Fruit fly (Drosophila melanogaster) whole organism, prepupa: ENCODE measurements around the gene CG13073.

Source experiments
- Blimp-1 ChIP-seq: fragments of 200-800 bp; sonication (Bioruptor generic); optimal IDR thresholded peaks from 3 replicates; lab custom pipeline; 2017; ENCODE audit warnings: missing biosample characterization, missing genetic modification characterization, mild to moderate bottlenecking, moderate library complexity, missing genetic modification reagents
- CG10631 ChIP-seq: fragments of 200-800 bp; sonication (Bioruptor generic); optimal IDR thresholded peaks from 2 replicates; lab custom pipeline; 2016; ENCODE audit warnings: missing biosample characterization, missing genetic modification characterization
- CG10669 ChIP-seq: fragments of 200-800 bp; sonication (Bioruptor generic); optimal IDR thresholded peaks from 3 replicates; lab custom pipeline; 2018; ENCODE audit warnings: missing biosample characterization, mild to moderate bottlenecking, missing genetic modification characterization, moderate library complexity
- CG11294 ChIP-seq: fragments of 200-800 bp; sonication (Bioruptor generic); IDR thresholded peaks from 2 replicates; pipeline ENCODE4 v1.3.6; 2022; ENCODE audit warnings: missing biosample characterization, missing genetic modification characterization
- CG11762 ChIP-seq: fragments of 200-800 bp; sonication (Bioruptor generic); optimal IDR thresholded peaks from 3 replicates; lab custom pipeline; 2016; ENCODE audit warnings: missing biosample characterization, missing genetic modification characterization; ENCODE audit not compliant: insufficient read depth
- CG1621 ChIP-seq: fragments of 200-800 bp; sonication (Bioruptor generic); optimal IDR thresholded peaks from 3 replicates; lab custom pipeline; 2018; ENCODE audit warnings: missing biosample characterization, mild to moderate bottlenecking, missing genetic modification characterization
- CG16779 ChIP-seq: fragments of 200-800 bp; sonication (Bioruptor generic); optimal IDR thresholded peaks from 3 replicates; lab custom pipeline; 2017; ENCODE audit warnings: missing biosample characterization, mild to moderate bottlenecking, missing genetic modification characterization
- CG3032 ChIP-seq: fragments of 200-800 bp; optimal IDR thresholded peaks from 2 replicates; lab custom pipeline; 2019; ENCODE audit warnings: missing biosample characterization, mild to moderate bottlenecking, missing genetic modification characterization, moderate library complexity
- CG31627 ChIP-seq: fragments of 200-800 bp; sonication (Bioruptor generic); optimal IDR thresholded peaks from 3 replicates; lab custom pipeline; 2016; ENCODE audit warnings: missing biosample characterization, missing genetic modification characterization
- CG32006 ChIP-seq: fragments of 200-800 bp; sonication (Bioruptor generic); optimal IDR thresholded peaks from 3 replicates; lab custom pipeline; 2017; ENCODE audit warnings: missing biosample characterization, mild to moderate bottlenecking, missing genetic modification characterization
- CG34406 ChIP-seq: fragments of 200-800 bp; sonication (Bioruptor generic); optimal IDR thresholded peaks from 3 replicates; lab custom pipeline; 2016; ENCODE audit warnings: missing biosample characterization, missing genetic modification characterization
- CG3919 ChIP-seq: fragments of 200-800 bp; sonication (Bioruptor generic); optimal IDR thresholded peaks from 3 replicates; lab custom pipeline; 2016; ENCODE audit warnings: missing biosample characterization, missing genetic modification characterization
- CG4318 ChIP-seq: fragments of 200-800 bp; sonication (Bioruptor generic); optimal IDR thresholded peaks from 3 replicates; lab custom pipeline; 2017; ENCODE audit warnings: missing biosample characterization, mild to moderate bottlenecking, missing genetic modification characterization
- CG6163 ChIP-seq: fragments of 200-800 bp; sonication (Bioruptor generic); IDR thresholded peaks from 3 replicates; pipeline ENCODE4 v1.3.6; 2022; ENCODE audit warnings: missing biosample characterization, missing genetic modification characterization
- CG6276 ChIP-seq: fragments of 200-800 bp; sonication (Bioruptor generic); optimal IDR thresholded peaks from 2 replicates; lab custom pipeline; 2017; ENCODE audit warnings: missing biosample characterization, mild to moderate bottlenecking, missing genetic modification characterization
- CG6792 ChIP-seq: fragments of 200-800 bp; sonication (Bioruptor generic); optimal IDR thresholded peaks from 3 replicates; lab custom pipeline; 2016; ENCODE audit warnings: missing biosample characterization, missing genetic modification characterization
- CG6808 ChIP-seq: fragments of 200-800 bp; sonication (Bioruptor generic); optimal IDR thresholded peaks from 3 replicates; lab custom pipeline; 2017; ENCODE audit warnings: missing biosample characterization, missing genetic modification characterization, mild to moderate bottlenecking, moderate library complexity, missing genetic modification reagents
- CG6854 ChIP-seq: fragments of 200-800 bp; sonication (Bioruptor generic); optimal IDR thresholded peaks from 2 replicates; lab custom pipeline; 2017; ENCODE audit warnings: missing biosample characterization, mild to moderate bottlenecking, missing genetic modification characterization
- CG8319 ChIP-seq: fragments of 200-800 bp; sonication (Bioruptor generic); optimal IDR thresholded peaks from 3 replicates; lab custom pipeline; 2016; ENCODE audit warnings: missing biosample characterization, missing genetic modification characterization
- CG8632 ChIP-seq: fragments of 200-800 bp; sonication (Bioruptor generic); optimal IDR thresholded peaks from 3 replicates; lab custom pipeline; 2016; ENCODE audit warnings: missing biosample characterization, missing genetic modification characterization
- CG9139 ChIP-seq: fragments of 200-800 bp; sonication (Bioruptor generic); optimal IDR thresholded peaks from 3 replicates; lab custom pipeline; 2017; ENCODE audit warnings: missing biosample characterization, mild to moderate bottlenecking, missing genetic modification characterization
- Eip78C ChIP-seq: fragments of 200-800 bp; sonication (Bioruptor generic); peaks from one replicate; lab custom pipeline; 2016; ENCODE audit warnings: missing biosample characterization, missing genetic modification characterization
- Eip93F ChIP-seq: fragments of 200-800 bp; sonication (Bioruptor generic); optimal IDR thresholded peaks from 2 replicates; lab custom pipeline; 2016; ENCODE audit warnings: missing biosample characterization, mild to moderate bottlenecking, missing genetic modification characterization
- Ets21C ChIP-seq: fragments of 200-800 bp; sonication (Bioruptor generic); optimal IDR thresholded peaks from 3 replicates; lab custom pipeline; 2016; ENCODE audit warnings: missing biosample characterization, missing genetic modification characterization
- Ets96B ChIP-seq: fragments of 200-800 bp; optimal IDR thresholded peaks from 2 replicates; lab custom pipeline; 2019; ENCODE audit warnings: missing biosample characterization, mild to moderate bottlenecking, missing genetic modification characterization, moderate library complexity
- Gug ChIP-seq: fragments of 200-800 bp; sonication (Bioruptor generic); IDR thresholded peaks from 2 replicates; pipeline ENCODE4 v1.3.6; 2022; ENCODE audit warnings: missing biosample characterization, missing genetic modification characterization
- Hr4 ChIP-seq: fragments of 200-800 bp; sonication (Bioruptor generic); optimal IDR thresholded peaks from 3 replicates; lab custom pipeline; 2016; ENCODE audit warnings: missing biosample characterization, missing genetic modification characterization
- Met ChIP-seq: fragments of 200-800 bp; sonication (Bioruptor generic); optimal IDR thresholded peaks from 3 replicates; lab custom pipeline; 2016; ENCODE audit warnings: missing biosample characterization, missing genetic modification characterization
- OdsH ChIP-seq: fragments of 200-800 bp; sonication (Bioruptor generic); optimal IDR thresholded peaks from 3 replicates; lab custom pipeline; 2016; ENCODE audit warnings: missing biosample characterization, missing genetic modification characterization
- Smox ChIP-seq: fragments of 200-800 bp; sonication (Bioruptor generic); optimal IDR thresholded peaks from 3 replicates; lab custom pipeline; 2016; ENCODE audit warnings: missing biosample characterization, missing genetic modification characterization
- Sox102F ChIP-seq: fragments of 200-800 bp; sonication (Bioruptor generic); optimal IDR thresholded peaks from 2 replicates; lab custom pipeline; 2016; ENCODE audit warnings: missing biosample characterization, mild to moderate bottlenecking, missing genetic modification characterization
- Sox14 ChIP-seq: fragments of 200-800 bp; sonication (Bioruptor generic); optimal IDR thresholded peaks from 3 replicates; lab custom pipeline; 2016; ENCODE audit warnings: missing biosample characterization, missing genetic modification characterization
- achi ChIP-seq: fragments of 200-800 bp; sonication (Bioruptor generic); optimal IDR thresholded peaks from 3 replicates; lab custom pipeline; 2016; ENCODE audit warnings: missing biosample characterization, missing genetic modification characterization
- acj6 ChIP-seq: fragments of 200-800 bp; sonication (Bioruptor generic); optimal IDR thresholded peaks from 3 replicates; lab custom pipeline; 2016; ENCODE audit warnings: missing biosample characterization, missing genetic modification characterization
- cyc ChIP-seq: fragments of 200-800 bp; sonication (Bioruptor generic); optimal IDR thresholded peaks from 3 replicates; lab custom pipeline; 2016; ENCODE audit warnings: missing biosample characterization, missing genetic modification characterization
- dac ChIP-seq: fragments of 200-800 bp; sonication (Bioruptor generic); optimal IDR thresholded peaks from 2 replicates; lab custom pipeline; 2017; ENCODE audit warnings: missing biosample characterization, mild to moderate bottlenecking, missing genetic modification characterization
- esn ChIP-seq: fragments of 200-800 bp; sonication (Bioruptor generic); optimal IDR thresholded peaks from 2 replicates; lab custom pipeline; 2016; ENCODE audit warnings: missing biosample characterization, mild to moderate bottlenecking, missing genetic modification characterization, moderate library complexity
- fd85E ChIP-seq: fragments of 200-800 bp; sonication (Bioruptor generic); optimal IDR thresholded peaks from 3 replicates; lab custom pipeline; 2016; ENCODE audit warnings: missing biosample characterization, missing genetic modification characterization
- fkh ChIP-seq: fragments of 200-800 bp; sonication (Bioruptor generic); optimal IDR thresholded peaks from 3 replicates; lab custom pipeline; 2017; ENCODE audit warnings: missing biosample characterization, mild to moderate bottlenecking, missing genetic modification characterization, moderate library complexity
- lz ChIP-seq: fragments of 200-800 bp; sonication (Bioruptor generic); optimal IDR thresholded peaks from 3 replicates; lab custom pipeline; 2016; ENCODE audit warnings: missing biosample characterization, missing genetic modification characterization
- net ChIP-seq: fragments of 200-800 bp; sonication (Bioruptor generic); optimal IDR thresholded peaks from 3 replicates; lab custom pipeline; 2016; ENCODE audit warnings: missing biosample characterization, missing genetic modification characterization
- salr ChIP-seq, 2 experiments: fragments of 200-800 bp; sonication (Bioruptor generic); optimal IDR thresholded peaks; 3 replicates each; lab custom pipeline; 2016 to 2018; ENCODE audit warnings: missing biosample characterization in 2 of 2, missing genetic modification characterization in 2 of 2, mild to moderate bottlenecking in 1 of 2
- spab ChIP-seq: fragments of 200-800 bp; sonication (Bioruptor generic); optimal IDR thresholded peaks from 2 replicates; lab custom pipeline; 2017; ENCODE audit warnings: missing biosample characterization, mild to moderate bottlenecking, missing genetic modification characterization, missing genetic modification reagents
- ss ChIP-seq, 2 experiments: fragments of 200-800 bp; sonication (Bioruptor generic); optimal IDR thresholded peaks; 2 replicates in 1 of 2; 3 replicates in 1 of 2; lab custom pipeline; 2017 to 2018; ENCODE audit warnings: mild to moderate bottlenecking in 2 of 2, missing biosample characterization in 2 of 2, missing genetic modification characterization in 2 of 2, moderate library complexity in 1 of 2
- svp ChIP-seq: fragments of 200-800 bp; sonication (Bioruptor generic); peaks from one replicate; lab custom pipeline; 2016; ENCODE audit warnings: missing biosample characterization, missing genetic modification characterization
- topi ChIP-seq: fragments of 200-800 bp; sonication (Bioruptor generic); optimal IDR thresholded peaks from 3 replicates; lab custom pipeline; 2016; ENCODE audit warnings: missing biosample characterization, missing genetic modification characterization
- vri ChIP-seq: fragments of 200-800 bp; sonication (Bioruptor generic); optimal IDR thresholded peaks from 3 replicates; lab custom pipeline; 2016; ENCODE audit warnings: missing biosample characterization, mild to moderate bottlenecking, missing genetic modification characterization

Gene CG13073

DNA sequence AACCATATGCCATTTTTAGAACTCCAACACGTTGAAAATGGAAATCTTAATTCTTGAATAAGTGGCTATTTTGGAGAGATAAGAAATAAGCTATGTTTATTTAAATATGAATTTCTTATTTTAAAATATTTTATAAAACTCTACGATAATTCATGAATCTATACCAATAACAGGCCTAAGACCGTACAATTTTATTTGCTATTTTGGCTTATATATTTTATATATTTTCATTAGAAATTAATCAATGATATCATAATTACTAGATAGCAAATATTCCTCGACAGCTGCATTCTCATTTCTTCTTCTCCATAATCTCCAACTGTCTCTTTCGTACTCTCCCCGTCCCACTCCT is 5.2 kb downstream of the CG13073 start:
- TF ChIP-seq CG4318 (GFP tag; lab: Kevin White, UChicago) = no peak
- TF ChIP-seq CG6792 = peak; percentile 10
- peak; percentile 63 for TF ChIP-seq CG3032 (tag; lab: Kevin White, UChicago)
- TF ChIP-seq Ets96B = peak; percentile 38
- no peak for TF ChIP-seq Hr4 (GFP tag; lab: Kevin White, UChicago)
- peak; percentile 35 for TF ChIP-seq svp
- peak; percentile 48 for TF ChIP-seq CG10631 (GFP tag; lab: Kevin White, UChicago)
- TF ChIP-seq OdsH (GFP tag; lab: Kevin White, UChicago) = peak; percentile 37
- TF ChIP-seq CG34406 (GFP tag; lab: Kevin White, UChicago) = peak; percentile 44
- peak; percentile 76 for TF ChIP-seq Eip78C (GFP tag; lab: Kevin White, UChicago)
- TF ChIP-seq CG32006 = peak; percentile 47
- TF ChIP-seq CG6163 (GFP tag; lab: Robert Waterston, UW) = no peak
- TF ChIP-seq Blimp-1 (GFP tag; lab: Kevin White, UChicago) = peak; percentile 14
- TF ChIP-seq salr (GFP tag; optimal IDR thresholded peaks at IDR 0.05; lab: Kevin White, UChicago) = peak in 1 of 2 experiments; percentile 18
- no peak for TF ChIP-seq spab (GFP tag; lab: Kevin White, UChicago)
- peak; percentile 48 for TF ChIP-seq acj6
- peak in 1 of 2 experiments; percentile 51 for TF ChIP-seq ss (GFP tag; optimal IDR thresholded peaks at IDR 0.05; lab: Kevin White, UChicago)
- TF ChIP-seq esn (GFP tag; lab: Kevin White, UChicago) = peak; percentile 54
- TF ChIP-seq CG10669 (GFP tag; lab: Kevin White, UChicago) = peak; percentile 13
- peak; percentile 42 for TF ChIP-seq achi (GFP tag; lab: Kevin White, UChicago)
- peak; percentile 60 for TF ChIP-seq CG8632
- TF ChIP-seq topi (GFP tag; lab: Kevin White, UChicago) = peak; percentile 25
- no peak for TF ChIP-seq Met

DNA sequence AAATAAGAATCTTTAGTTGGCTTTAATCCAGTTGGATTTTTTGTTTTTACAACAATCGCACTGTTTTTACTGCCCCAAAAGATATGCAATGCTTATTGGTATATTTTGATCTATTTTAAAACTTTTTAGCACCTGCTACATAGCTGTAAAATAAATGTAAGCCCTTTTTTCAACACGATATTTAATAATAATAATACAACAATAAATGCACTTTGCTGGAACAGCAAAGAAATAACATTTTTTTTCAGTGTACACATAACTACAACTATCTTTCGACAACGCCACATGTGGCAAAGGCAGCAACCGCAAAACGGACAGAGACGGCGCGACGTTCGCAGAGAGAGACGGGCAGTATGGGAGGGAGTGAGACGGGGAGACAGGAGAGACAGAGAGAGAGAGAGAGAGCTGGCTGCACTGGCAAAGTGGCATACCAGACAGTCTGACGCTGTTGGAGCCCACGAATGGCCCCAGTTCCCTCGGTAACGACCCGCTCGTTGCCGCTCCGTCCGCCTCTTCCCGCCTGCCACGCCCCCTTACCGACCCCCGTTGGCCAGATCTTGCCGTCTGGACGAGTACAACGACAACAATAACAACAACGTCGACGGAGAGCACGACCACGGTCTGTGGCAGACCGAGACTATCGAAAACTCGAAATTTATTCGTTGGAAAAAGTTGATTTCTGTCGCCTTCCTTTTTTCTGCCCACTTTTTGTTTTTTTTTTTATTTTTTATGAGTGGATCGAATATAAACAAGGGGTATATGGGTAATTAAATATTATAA is 5.8 kb downstream of the CG13073 start:
- TF ChIP-seq CG6276 (peak; percentile 90), Met (peak; percentile 78), CG16779 (peak; percentile 51), achi (GFP tag; lab: Kevin White, UChicago) (peak; percentile 81), CG1621 (tag; lab: Kevin White, UChicago) (peak; percentile 47), acj6 (peak; percentile 84), CG34406 (GFP tag; lab: Kevin White, UChicago) (peak; percentile 79), esn (GFP tag; lab: Kevin White, UChicago) (peak; percentile 71), fkh (no peak), CG6163 (GFP tag; lab: Robert Waterston, UW) (peak; percentile 74), vri (peak; percentile 13), CG8319 (peak; percentile 53), Ets21C (peak; percentile 39), cyc (GFP tag; lab: Kevin White, UChicago) (peak; percentile 38), CG31627 (GFP tag; lab: Kevin White, UChicago) (peak; percentile 53), topi (GFP tag; lab: Kevin White, UChicago) (peak; percentile 56), Sox102F (GFP tag; lab: Kevin White, UChicago) (peak; percentile 53), salr (GFP tag; optimal IDR thresholded peaks at IDR 0.05; lab: Kevin White, UChicago) (peak; percentile 16 to 95), dac (GFP tag; lab: Kevin White, UChicago) (peak; percentile 83), lz (peak; percentile 71), CG11762 (peak; percentile 32), CG6854 (GFP tag; lab: Kevin White, UChicago) (peak; percentile 17), Ets96B (peak; percentile 78), CG6792 (peak; percentile 79), Eip93F (GFP tag; lab: Kevin White, UChicago) (no peak), CG3919 (GFP tag; lab: Kevin White, UChicago) (peak; percentile 41), Gug (GFP tag; lab: Robert Waterston, UW) (peak; percentile 49; the same call in 1 of the 2 replicates), fd85E (no peak), Sox14 (GFP tag; lab: Kevin White, UChicago) (peak; percentile 73), spab (GFP tag; lab: Kevin White, UChicago) (peak; percentile 75), Smox (GFP tag; lab: Kevin White, UChicago) (peak; percentile 55), CG9139 (GFP tag; lab: Kevin White, UChicago) (no peak), CG6808 (GFP tag; lab: Kevin White, UChicago) (peak; percentile 64), net (peak; percentile 86), CG8632 (peak; percentile 81), CG11294 (GFP tag; lab: Robert Waterston, UW) (no peak; the same call in 1 of the 2 replicates)
